Worm (Caenorhabditis elegans) whole organism, mixed stage, embryonic: ENCODE data around the gene B0238.12.

ENCODE experiments used
- blmp-1 ChIP-seq: fragments of 150-350 bp; optimal IDR thresholded peaks from 2 replicates; lab custom pipeline; 2014; ENCODE audit warnings: missing biosample characterization, missing genetic modification characterization
- ceh-43 ChIP-seq: fragments of 200-800 bp; sonication (Bioruptor generic); optimal IDR thresholded peaks from 2 replicates; lab custom pipeline; 2018; ENCODE audit warnings: mild to moderate bottlenecking, missing genetic modification characterization, moderate library complexity, missing compliant biosample characterization
- ces-1 ChIP-seq: fragments of 150-350 bp; optimal IDR thresholded peaks from 2 replicates; lab custom pipeline; 2014; ENCODE audit warnings: missing biosample characterization, missing genetic modification reagents, missing genetic modification characterization
- elt-1 ChIP-seq: sonication (generic microtip); optimal IDR thresholded peaks from 2 replicates; lab custom pipeline; 2017; ENCODE audit warnings: missing genetic modification characterization, mild to moderate bottlenecking, missing compliant biosample characterization, antibody characterized with exemption, moderate library complexity, borderline replicate concordance; ENCODE audit not compliant: insufficient read depth
- lsy-2 ChIP-seq: fragments of 150-350 bp; optimal IDR thresholded peaks from 2 replicates; lab custom pipeline; 2014; ENCODE audit warnings: missing biosample characterization, missing genetic modification characterization
- mab-5 ChIP-seq: fragments of 150-350 bp; optimal IDR thresholded peaks from 2 replicates; lab custom pipeline; 2014; ENCODE audit warnings: missing biosample characterization, missing genetic modification characterization
- nhr-12 ChIP-seq: fragments of 150-350 bp; optimal IDR thresholded peaks from 2 replicates; lab custom pipeline; 2014; ENCODE audit warnings: missing biosample characterization, missing genetic modification characterization
- nhr-28 ChIP-seq: fragments of 150-350 bp; optimal IDR thresholded peaks from 2 replicates; lab custom pipeline; 2014; ENCODE audit warnings: missing biosample characterization, missing genetic modification characterization
- pha-4 ChIP-seq: fragments of 150-350 bp; optimal IDR thresholded peaks from 2 replicates; lab custom pipeline; 2018; ENCODE audit warnings: missing biosample characterization, missing genetic modification reagents, missing genetic modification characterization
- snpc-4 ChIP-seq: fragments of 150-350 bp; optimal IDR thresholded peaks from 2 replicates; lab custom pipeline; 2014; ENCODE audit warnings: missing biosample characterization, missing genetic modification characterization
- sptf-1 ChIP-seq: sonication (generic microtip); optimal IDR thresholded peaks from 2 replicates; lab custom pipeline; 2017; ENCODE audit warnings: mild to moderate bottlenecking, missing genetic modification characterization, moderate library complexity, missing compliant biosample characterization
- unc-62 ChIP-seq: fragments of 150-350 bp; optimal IDR thresholded peaks from 2 replicates; lab custom pipeline; 2014; ENCODE audit warnings: missing biosample characterization, missing genetic modification reagents, missing genetic modification characterization
- ztf-11 ChIP-seq: fragments of 150-350 bp; optimal IDR thresholded peaks from 2 replicates; lab custom pipeline; 2014; ENCODE audit warnings: missing biosample characterization, missing genetic modification characterization

- TF ChIP-seq ztf-11 (tag; lab: Kevin White, UChicago), result no peak
- no peak for TF ChIP-seq nhr-12 (tag; lab: Kevin White, UChicago)
- no peak for TF ChIP-seq mab-5
- TF ChIP-seq unc-62, result no peak
- TF ChIP-seq sptf-1 (tag; lab: Kevin White, UChicago), result no peak
- TF ChIP-seq ces-1 (GFP tag; lab: Kevin White, UChicago), result no peak
- no peak for TF ChIP-seq elt-1 (tag; lab: Kevin White, UChicago)
- TF ChIP-seq snpc-4 (tag; lab: Kevin White, UChicago), result no peak
- no peak for TF ChIP-seq ceh-43 (GFP tag; lab: Kevin White, UChicago)
- no peak for TF ChIP-seq lsy-2 (tag; lab: Kevin White, UChicago)
- TF ChIP-seq pha-4, result no peak
- no peak for TF ChIP-seq blmp-1 (tag; lab: Kevin White, UChicago)
- no peak for TF ChIP-seq nhr-28 (tag; lab: Kevin White, UChicago)
These were observed 32.1 kb downstream of the B0238.12 start for ce11 chrV:5297740-5298139.
